Worm (Caenorhabditis elegans) whole organism, L3 larva: ENCODE data around the gene srh-264.

Experiments
- aly-2 ChIP-seq: fragments of 150-350 bp; optimal IDR thresholded peaks from 2 replicates; lab custom pipeline; 2014; ENCODE audit warnings: missing biosample characterization, missing genetic modification characterization
- ceh-16 ChIP-seq: sonication (generic microtip); optimal IDR thresholded peaks from 2 replicates; lab custom pipeline; 2017; ENCODE audit warnings: missing biosample characterization, missing genetic modification characterization
- ceh-82 ChIP-seq: fragments of 150-350 bp; optimal IDR thresholded peaks from 2 replicates; lab custom pipeline; 2014; ENCODE audit warnings: missing biosample characterization, missing genetic modification characterization
- eor-1 ChIP-seq, 2 experiments: fragments of 150-350 bp; optimal IDR thresholded peaks; 2 replicates each; lab custom pipeline; 2014 to 2018; ENCODE audit warnings: missing biosample characterization in 2 of 2, missing genetic modification characterization in 2 of 2
- fos-1 ChIP-seq: fragments of 150-350 bp; optimal IDR thresholded peaks from 2 replicates; lab custom pipeline; 2014; ENCODE audit warnings: missing biosample characterization, missing genetic modification characterization
- hmg-11 ChIP-seq: sonication (generic microtip); optimal IDR thresholded peaks from 2 replicates; lab custom pipeline; 2016; ENCODE audit warnings: missing genetic modification characterization, missing compliant biosample characterization
- nhr-11 ChIP-seq: fragments of 150-350 bp; optimal IDR thresholded peaks from 2 replicates; lab custom pipeline; 2014; ENCODE audit warnings: missing biosample characterization, missing genetic modification characterization
- nhr-237 ChIP-seq: fragments of 150-350 bp; optimal IDR thresholded peaks from 2 replicates; lab custom pipeline; 2014; ENCODE audit warnings: missing biosample characterization, missing genetic modification characterization
- nhr-28 ChIP-seq: fragments of 150-350 bp; optimal IDR thresholded peaks from 2 replicates; lab custom pipeline; 2014; ENCODE audit warnings: missing biosample characterization, missing genetic modification characterization
- nhr-77 ChIP-seq: fragments of 150-350 bp; optimal IDR thresholded peaks from 2 replicates; lab custom pipeline; 2014; ENCODE audit warnings: missing biosample characterization, missing genetic modification characterization
- ztf-4 ChIP-seq: fragments of 150-350 bp; optimal IDR thresholded peaks from 2 replicates; lab custom pipeline; 2014; ENCODE audit warnings: missing biosample characterization, missing genetic modification characterization

ce11 chrV:15367770-15368169 lies 46.2 kb upstream of the srh-264 start:
- TF ChIP-seq hmg-11 (tag; lab: Kevin White, UChicago), result no peak
- no peak for TF ChIP-seq nhr-77 (tag; lab: Kevin White, UChicago)
- TF ChIP-seq fos-1 (tag; lab: Kevin White, UChicago), result no peak
- TF ChIP-seq ceh-16 (tag; lab: Kevin White, UChicago), result no peak
- TF ChIP-seq ceh-82, result no peak
- no peak for TF ChIP-seq nhr-11
- TF ChIP-seq eor-1 (tag; optimal IDR thresholded peaks at IDR 0.05; lab: Kevin White, UChicago), result no peak
- no peak for TF ChIP-seq nhr-237 (tag; lab: Kevin White, UChicago)
- no peak for TF ChIP-seq nhr-28
- no peak for TF ChIP-seq ztf-4
- TF ChIP-seq aly-2 (tag; lab: Kevin White, UChicago), result no peak
